Worm (Caenorhabditis elegans) whole organism, L4/young adult: ENCODE measurements around the gene gst-9.

Experiments
- W03F9.2 ChIP-seq: fragments of 150-350 bp; optimal IDR thresholded peaks from 2 replicates; lab custom pipeline; 2014; ENCODE audit warnings: missing biosample characterization, missing genetic modification characterization
- dao-5 ChIP-seq: sonication (generic microtip); optimal IDR thresholded peaks from 2 replicates; lab custom pipeline; 2016; ENCODE audit warnings: missing genotype, missing genetic modification characterization, moderate library complexity, missing compliant biosample characterization
- him-1 ChIP-seq: sonication (generic microtip); optimal IDR thresholded peaks from 2 replicates; lab custom pipeline; 2016; ENCODE audit warnings: missing genotype, missing genetic modification reagents, missing genetic modification characterization, missing compliant biosample characterization

The gst-9 gene

ce11 chrII:4869793-4870343 is 21.5 kb upstream of the gst-9 start:
- no peak for TF ChIP-seq W03F9.2 (tag; lab: Kevin White, UChicago)

- no peak for TF ChIP-seq dao-5 (tag; lab: Kevin White, UChicago)
Observed at ce11 chrII:4870691-4871090, 20.7 kb upstream of the gst-9 start, which contains the start of gene col-20. col-20 (minus strand) TSS chrII:4870791.

ce11 chrII:4871834-4872233 is 19.6 kb upstream of the gst-9 start:
- TF ChIP-seq dao-5 (tag; lab: Kevin White, UChicago) (no peak), W03F9.2 (tag; lab: Kevin White, UChicago) (no peak), him-1 (tag; lab: Kevin White, UChicago) (no peak)

- TF ChIP-seq dao-5 (tag; lab: Kevin White, UChicago) (no peak), W03F9.2 (tag; lab: Kevin White, UChicago) (no peak), him-1 (tag; lab: Kevin White, UChicago) (no peak)
Observed at ce11 chrII:4873029-4873428, 18.4 kb upstream of the gst-9 start, which contains the start of gene col-73. col-73 (minus strand) TSS chrII:4873129.

ce11 chrII:4874335-4874861 is 17.0 kb upstream of the gst-9 start, which contains the start of gene F11G11.15:
F11G11.15 (plus strand) TSS chrII:4874845.
- TF ChIP-seq him-1 (tag; lab: Kevin White, UChicago) (no peak), W03F9.2 (tag; lab: Kevin White, UChicago) (no peak), dao-5 (tag; lab: Kevin White, UChicago) (no peak)

- TF ChIP-seq W03F9.2 (tag; lab: Kevin White, UChicago), result no peak
- TF ChIP-seq him-1 (tag; lab: Kevin White, UChicago), result no peak
- TF ChIP-seq dao-5 (tag; lab: Kevin White, UChicago), result no peak
Observed at ce11 chrII:4876091-4876490, 15.3 kb upstream of the gst-9 start, which contains the start of gene F11G11.13. F11G11.13 (minus strand) TSS chrII:4876179.

- TF ChIP-seq dao-5 (tag; lab: Kevin White, UChicago), result no peak
Observed at ce11 chrII:4879629-4880028, 11.8 kb upstream of the gst-9 start, which contains the start of gene gst-6. gst-6 (plus strand) TSS chrII:4879891.

- TF ChIP-seq him-1 (tag; lab: Kevin White, UChicago), result no peak
- no peak for TF ChIP-seq W03F9.2 (tag; lab: Kevin White, UChicago)
- TF ChIP-seq dao-5 (tag; lab: Kevin White, UChicago), result no peak
Observed at ce11 chrII:4881727-4882126, 9.7 kb upstream of the gst-9 start, which contains the start of gene gst-7. gst-7 (plus strand) TSS chrII:4882062.

ce11 chrII:4882498-4882897 is 8.9 kb upstream of the gst-9 start:
- no peak for TF ChIP-seq W03F9.2 (tag; lab: Kevin White, UChicago)
- TF ChIP-seq him-1 (tag; lab: Kevin White, UChicago), result no peak
- no peak for TF ChIP-seq dao-5 (tag; lab: Kevin White, UChicago)

ce11 chrII:4883412-4883811 is 8.0 kb upstream of the gst-9 start, which contains the start of gene gst-8:
gst-8 (plus strand) TSS chrII:4883712.
- TF ChIP-seq him-1 (tag; lab: Kevin White, UChicago) (no peak), W03F9.2 (tag; lab: Kevin White, UChicago) (no peak), dao-5 (tag; lab: Kevin White, UChicago) (no peak)

- TF ChIP-seq him-1 (tag; lab: Kevin White, UChicago) (no peak), W03F9.2 (tag; lab: Kevin White, UChicago) (no peak), dao-5 (tag; lab: Kevin White, UChicago) (no peak)
Observed at ce11 chrII:4884403-4884802, 7.0 kb upstream of the gst-9 start.

- TF ChIP-seq dao-5 (tag; lab: Kevin White, UChicago) (no peak), W03F9.2 (tag; lab: Kevin White, UChicago) (no peak), him-1 (tag; lab: Kevin White, UChicago) (no peak)
Observed at ce11 chrII:4885976-4886375, 5.4 kb upstream of the gst-9 start, which contains the start of gene R05F9.7. R05F9.7 (plus strand) TSS chrII:4886276.

ce11 chrII:4888527-4889487 is 2.6 kb upstream of the gst-9 start, which contains the start of gene pgm-1:
pgm-1 (plus strand) TSS chrII:4889437.
- TF ChIP-seq W03F9.2 (tag; lab: Kevin White, UChicago) (no peak), him-1 (tag; lab: Kevin White, UChicago) (no peak), dao-5 (tag; lab: Kevin White, UChicago) (no peak)
